Worm (Caenorhabditis elegans) whole organism, young adult: Measurements from ENCODE around the gene K11H12.6.
A peak's percentile ranks its signal among the peaks of the same experiment; 100 is the strongest.

ENCODE experiments used
- D2030.7 ChIP-seq: fragments of 200-800 bp; sonication (Bioruptor generic); IDR thresholded peaks from 2 replicates; pipeline ENCODE4 v1.3.6; 2022; ENCODE audit warnings: missing genetic modification reagents, missing genetic modification characterization, missing compliant biosample characterization
- F10E7.11 ChIP-seq: sonication (generic microtip); optimal IDR thresholded peaks from 2 replicates; lab custom pipeline; 2017; ENCODE audit warnings: mild to moderate bottlenecking, missing genetic modification characterization, moderate library complexity, missing compliant biosample characterization
- F23B12.7 ChIP-seq: sonication (generic microtip); optimal IDR thresholded peaks from 2 replicates; lab custom pipeline; 2017; ENCODE audit warnings: missing genetic modification characterization, mild to moderate bottlenecking, missing compliant biosample characterization, antibody characterized with exemption, moderate library complexity; ENCODE audit not compliant: insufficient read depth
- F39B2.1 ChIP-seq: fragments of 200-800 bp; sonication (Bioruptor generic); IDR thresholded peaks from 2 replicates; pipeline ENCODE4 v1.3.6; 2022; ENCODE audit warnings: missing genetic modification reagents, missing genetic modification characterization, missing compliant biosample characterization
- F57C9.4 ChIP-seq: sonication (generic microtip); optimal IDR thresholded peaks from 2 replicates; lab custom pipeline; 2017; ENCODE audit warnings: mild to moderate bottlenecking, missing genetic modification characterization, missing compliant biosample characterization
- K11D2.4 ChIP-seq: fragments of 200-800 bp; sonication (Bioruptor generic); IDR thresholded peaks from 2 replicates; pipeline ENCODE4 v1.3.6; 2022; ENCODE audit warnings: missing genetic modification reagents, missing genetic modification characterization, missing compliant biosample characterization
- T07F8.4 ChIP-seq: sonication (generic microtip); optimal IDR thresholded peaks from 2 replicates; lab custom pipeline; 2016; ENCODE audit warnings: mild to moderate bottlenecking, missing genetic modification characterization, moderate library complexity, missing compliant biosample characterization
- Y53F4B.3 ChIP-seq: fragments of 200-800 bp; sonication (Bioruptor generic); IDR thresholded peaks from 2 replicates; pipeline ENCODE4 v1.3.6; 2022; ENCODE audit warnings: missing genetic modification reagents, missing genetic modification characterization, missing compliant biosample characterization
- Y79H2A.3 ChIP-seq: fragments of 200-800 bp; sonication (Bioruptor generic); conservative IDR thresholded peaks from 2 replicates; pipeline ENCODE4 v1.3.6; 2022; ENCODE audit warnings: missing genetic modification reagents, missing genetic modification characterization, missing compliant biosample characterization
- Y95B8A.8 ChIP-seq: fragments of 200-800 bp; sonication (Bioruptor generic); IDR thresholded peaks from 2 replicates; pipeline ENCODE4 v1.3.6; 2022; ENCODE audit warnings: missing genetic modification reagents, missing genetic modification characterization, missing compliant biosample characterization
- ZK185.1 ChIP-seq: sonication (generic microtip); optimal IDR thresholded peaks from 2 replicates; lab custom pipeline; 2016; ENCODE audit warnings: mild to moderate bottlenecking, missing genetic modification characterization, missing compliant biosample characterization; ENCODE audit not compliant: poor library complexity, severe bottlenecking
- akir-1 ChIP-seq: fragments of 200-800 bp; sonication (Bioruptor generic); optimal IDR thresholded peaks from 2 replicates; lab custom pipeline; 2018; ENCODE audit warnings: mild to moderate bottlenecking, missing genetic modification characterization, moderate library complexity, missing compliant biosample characterization
- attf-3 ChIP-seq: fragments of 200-800 bp; sonication (Bioruptor generic); conservative IDR thresholded peaks from 2 replicates; pipeline ENCODE4 v1.3.6; 2022; ENCODE audit warnings: missing genetic modification reagents, missing genetic modification characterization, missing compliant biosample characterization
- attf-5 ChIP-seq: fragments of 200-800 bp; sonication (Bioruptor generic); optimal IDR thresholded peaks from 2 replicates; lab custom pipeline; 2018; ENCODE audit warnings: mild to moderate bottlenecking, missing genetic modification characterization, missing compliant biosample characterization
- bed-1 ChIP-seq: fragments of 200-800 bp; sonication (Bioruptor generic); IDR thresholded peaks from 2 replicates; pipeline ENCODE4 v1.3.6; 2022; ENCODE audit warnings: missing genetic modification reagents, missing genetic modification characterization, missing compliant biosample characterization
- bed-2 ChIP-seq: fragments of 200-800 bp; sonication (Bioruptor generic); IDR thresholded peaks from 2 replicates; pipeline ENCODE4 v1.3.6; 2022; ENCODE audit warnings: missing genetic modification reagents, missing genetic modification characterization, missing compliant biosample characterization
- cebp-1 ChIP-seq, 2 experiments: fragments of 200-800 bp in 1 of 2; sonication (Bioruptor generic) in 1 of 2; sonication (generic microtip) in 1 of 2; IDR thresholded peaks in 1 of 2; optimal IDR thresholded peaks in 1 of 2; 2 replicates each; pipeline versions ENCODE4 v1.3.6 to Lab custom; 2017 to 2022; ENCODE audit warnings: missing compliant biosample characterization in 2 of 2, missing genetic modification characterization in 2 of 2, mild to moderate bottlenecking in 1 of 2, missing genetic modification reagents in 1 of 2, moderate library complexity in 1 of 2
- ceh-27 ChIP-seq: fragments of 200-800 bp; sonication (Bioruptor generic); optimal IDR thresholded peaks from 2 replicates; lab custom pipeline; 2018; ENCODE audit warnings: mild to moderate bottlenecking, missing genetic modification characterization, moderate library complexity, missing compliant biosample characterization
- ceh-58 ChIP-seq: fragments of 200-800 bp; sonication (Bioruptor generic); IDR thresholded peaks from 2 replicates; pipeline ENCODE4 v1.3.6; 2022; ENCODE audit warnings: missing genetic modification characterization, missing compliant biosample characterization
- egl-18 ChIP-seq: fragments of 200-800 bp; sonication (Bioruptor generic); IDR thresholded peaks from 2 replicates; pipeline ENCODE4 v1.3.6; 2022; ENCODE audit warnings: missing genetic modification reagents, missing genetic modification characterization, missing compliant biosample characterization
- egrh-3 ChIP-seq: fragments of 200-800 bp; sonication (Bioruptor generic); IDR thresholded peaks from 2 replicates; pipeline ENCODE4 v1.3.6; 2022; ENCODE audit warnings: missing genetic modification reagents, missing genetic modification characterization, missing compliant biosample characterization
- fkh-3 ChIP-seq: sonication (generic microtip); optimal IDR thresholded peaks from 2 replicates; lab custom pipeline; 2016; ENCODE audit warnings: mild to moderate bottlenecking, missing genetic modification characterization, missing compliant biosample characterization
- gei-17 ChIP-seq: fragments of 200-800 bp; sonication (Bioruptor generic); optimal IDR thresholded peaks from 2 replicates; lab custom pipeline; 2018; ENCODE audit warnings: mild to moderate bottlenecking, missing genetic modification characterization, missing compliant biosample characterization
- him-1 ChIP-seq: sonication (generic microtip); optimal IDR thresholded peaks from 2 replicates; lab custom pipeline; 2016; ENCODE audit warnings: missing genotype, missing genetic modification reagents, missing genetic modification characterization, missing compliant biosample characterization
- hlh-26 ChIP-seq: fragments of 200-800 bp; sonication (Bioruptor generic); conservative IDR thresholded peaks from 2 replicates; pipeline ENCODE4 v1.3.6; 2022; ENCODE audit warnings: missing genetic modification reagents, missing genetic modification characterization, missing compliant biosample characterization
- hmg-20 ChIP-seq: fragments of 200-800 bp; sonication (Bioruptor generic); IDR thresholded peaks from 2 replicates; pipeline ENCODE4 v1.3.6; 2022; ENCODE audit warnings: missing genetic modification reagents, missing genetic modification characterization, missing compliant biosample characterization
- lir-1 ChIP-seq: fragments of 200-800 bp; sonication (Bioruptor generic); conservative IDR thresholded peaks from 2 replicates; pipeline ENCODE4 v1.3.6; 2022; ENCODE audit warnings: missing genetic modification reagents, missing genetic modification characterization, missing compliant biosample characterization
- lsl-1 ChIP-seq: fragments of 200-800 bp; sonication (Bioruptor generic); optimal IDR thresholded peaks from 2 replicates; lab custom pipeline; 2018; ENCODE audit warnings: mild to moderate bottlenecking, missing genetic modification characterization, moderate library complexity, missing compliant biosample characterization
- lsy-27 ChIP-seq: sonication (generic microtip); optimal IDR thresholded peaks from 2 replicates; lab custom pipeline; 2017; ENCODE audit warnings: missing genetic modification characterization, mild to moderate bottlenecking, missing compliant biosample characterization, antibody characterized with exemption, missing genotype, borderline replicate concordance; ENCODE audit not compliant: insufficient read depth
- madf-10 ChIP-seq: sonication (generic microtip); optimal IDR thresholded peaks from 2 replicates; lab custom pipeline; 2016; ENCODE audit warnings: mild to moderate bottlenecking, missing genetic modification characterization, missing compliant biosample characterization
- madf-6 ChIP-seq: fragments of 200-800 bp; sonication (Bioruptor generic); IDR thresholded peaks from 2 replicates; pipeline ENCODE4 v1.3.6; 2022; ENCODE audit warnings: missing genetic modification reagents, missing genetic modification characterization, missing compliant biosample characterization
- mes-4 ChIP-seq: sonication (generic microtip); optimal IDR thresholded peaks from 2 replicates; lab custom pipeline; 2016; ENCODE audit warnings: missing genotype, missing genetic modification characterization, missing compliant biosample characterization
- nfya-1 ChIP-seq: sonication (generic microtip); optimal IDR thresholded peaks from 2 replicates; lab custom pipeline; 2017; ENCODE audit warnings: antibody characterized with exemption, missing compliant biosample characterization, missing genetic modification characterization, borderline replicate concordance; ENCODE audit not compliant: insufficient read depth
- nhr-120 ChIP-seq: fragments of 200-800 bp; sonication (Bioruptor generic); IDR thresholded peaks from 2 replicates; pipeline ENCODE4 v1.3.6; 2022; ENCODE audit warnings: missing genetic modification characterization, missing compliant biosample characterization
- nhr-80 ChIP-seq: sonication (generic microtip); optimal IDR thresholded peaks from 2 replicates; lab custom pipeline; 2016; ENCODE audit warnings: missing genetic modification characterization, missing compliant biosample characterization
- pbrm-1 ChIP-seq: fragments of 200-800 bp; sonication (Bioruptor generic); IDR thresholded peaks from 2 replicates; pipeline ENCODE4 v1.3.6; 2022; ENCODE audit warnings: missing genetic modification reagents, missing genetic modification characterization, missing compliant biosample characterization
- pha-4 ChIP-seq: fragments of 150-350 bp; sonication (generic microtip); optimal IDR thresholded peaks from 2 replicates; lab custom pipeline; 2014; ENCODE audit warnings: missing biosample characterization, missing genetic modification reagents, missing genetic modification characterization
- rec-8 ChIP-seq, 2 experiments: sonication (generic microtip); optimal IDR thresholded peaks; 2 replicates each; lab custom pipeline; 2016; ENCODE audit warnings: mild to moderate bottlenecking in 2 of 2, missing genetic modification characterization in 2 of 2, missing genetic modification reagents in 2 of 2, missing genotype in 2 of 2, missing biosample characterization in 1 of 2, missing compliant biosample characterization in 1 of 2, moderate library complexity in 1 of 2
- sea-2 ChIP-seq: fragments of 200-800 bp; sonication (Bioruptor generic); IDR thresholded peaks from 2 replicates; pipeline ENCODE4 v1.3.6; 2022; ENCODE audit warnings: missing genetic modification characterization, missing compliant biosample characterization
- snpc-4 ChIP-seq, 5 experiments: fragments of 150-350 bp in 1 of 5; sonication (generic microtip) in 4 of 5; optimal IDR thresholded peaks; 2 replicates each; lab custom pipeline; 2014 to 2018; ENCODE audit warnings: missing genetic modification characterization in 5 of 5, missing biosample characterization in 3 of 5, antibody characterized with exemption in 2 of 5, mild to moderate bottlenecking in 2 of 5, missing compliant biosample characterization in 2 of 5, missing genotype in 2 of 5, moderate library complexity in 2 of 5, missing genetic modification reagents in 1 of 5
- sptf-2 ChIP-seq: fragments of 200-800 bp; sonication (Bioruptor generic); optimal IDR thresholded peaks from 2 replicates; lab custom pipeline; 2018; ENCODE audit warnings: mild to moderate bottlenecking, missing genetic modification characterization, missing compliant biosample characterization
- tbx-9 ChIP-seq: sonication (generic microtip); optimal IDR thresholded peaks from 2 replicates; lab custom pipeline; 2016; ENCODE audit warnings: borderline replicate concordance, missing genetic modification characterization, inconsistent platforms, missing compliant biosample characterization
- unc-130 ChIP-seq: sonication (generic microtip); optimal IDR thresholded peaks from 2 replicates; lab custom pipeline; 2016; ENCODE audit warnings: missing genetic modification reagents, missing genetic modification characterization, missing compliant biosample characterization
- zfh-2 ChIP-seq: fragments of 200-800 bp; sonication (Bioruptor generic); conservative IDR thresholded peaks from 2 replicates; pipeline ENCODE4 v1.3.6; 2022; ENCODE audit warnings: missing genetic modification reagents, missing genetic modification characterization, missing compliant biosample characterization
- ztf-28 ChIP-seq: fragments of 200-800 bp; sonication (Bioruptor generic); IDR thresholded peaks from 2 replicates; pipeline ENCODE4 v1.3.6; 2022; ENCODE audit warnings: missing genetic modification reagents, missing genetic modification characterization, missing compliant biosample characterization
- ztf-6 ChIP-seq: fragments of 200-800 bp; sonication (Bioruptor generic); IDR thresholded peaks from 2 replicates; pipeline ENCODE4 v1.3.6; 2022; ENCODE audit warnings: missing genetic modification reagents, missing genetic modification characterization, missing compliant biosample characterization

Gene K11H12.6

ce11 chrIV:620324-620723 is 46.8 kb upstream of the K11H12.6 start (continued):
- TF ChIP-seq madf-10 (tag; lab: Kevin White, UChicago) (peak; percentile 44), madf-6 (GFP tag; lab: Robert Waterston, UW) (0 out of 2 replicates have a peak, but pooled peaks have one; percentile 33), hmg-20 (GFP tag; lab: Robert Waterston, UW) (peak; percentile 27; the same call in 1 of the 2 replicates), sptf-2 (GFP tag; lab: Kevin White, UChicago) (no peak), Y95B8A.8 (GFP tag; lab: Robert Waterston, UW) (no peak), him-1 (tag; lab: Kevin White, UChicago) (peak; percentile 75), Y53F4B.3 (GFP tag; lab: Robert Waterston, UW) (no peak), mes-4 (tag; lab: Kevin White, UChicago) (peak; percentile 13), K11D2.4 (GFP tag; lab: Robert Waterston, UW) (peak; percentile 48; the same call in 1 of the 2 replicates), snpc-4 (GFP tag; optimal IDR thresholded peaks at IDR 0.05; lab: Kevin White, UChicago) (peak; percentile 7), snpc-4 (tag; optimal IDR thresholded peaks at IDR 0.05; lab: Kevin White, UChicago) (peak in 2 of 4 experiments; percentile 35 to 59), lsy-27 (tag; lab: Kevin White, UChicago) (no peak), T07F8.4 (tag; lab: Kevin White, UChicago) (peak; percentile 29), nhr-80 (tag; lab: Kevin White, UChicago) (no peak), sea-2 (no peak), ztf-28 (no peak), cebp-1 (GFP tag; IDR thresholded peaks at IDR 0.05; lab: Robert Waterston, UW) (no peak), cebp-1 (tag; optimal IDR thresholded peaks at IDR 0.05; lab: Kevin White, UChicago) (no peak), bed-2 (GFP tag; lab: Robert Waterston, UW) (no peak), hlh-26 (GFP tag; lab: Robert Waterston, UW) (no peak), ceh-27 (GFP tag; lab: Kevin White, UChicago) (peak; percentile 63), F23B12.7 (tag; lab: Kevin White, UChicago) (peak; percentile 86), gei-17 (GFP tag; lab: Kevin White, UChicago) (no peak), nhr-120 (GFP tag; lab: Robert Waterston, UW) (no peak), attf-3 (no peak), akir-1 (GFP tag; lab: Kevin White, UChicago) (peak; percentile 29), ZK185.1 (tag; lab: Kevin White, UChicago) (no peak), fkh-3 (tag; lab: Kevin White, UChicago) (no peak), zfh-2 (GFP tag; lab: Robert Waterston, UW) (no peak), egl-18 (GFP tag; lab: Robert Waterston, UW) (no peak), egrh-3 (GFP tag; lab: Robert Waterston, UW) (no peak), pbrm-1 (GFP tag; lab: Robert Waterston, UW) (peak; percentile 67; the same call in 1 of the 2 replicates), D2030.7 (GFP tag; lab: Robert Waterston, UW) (peak; percentile 57), rec-8 (tag; optimal IDR thresholded peaks at IDR 0.05; lab: Kevin White, UChicago) (peak; percentile 30 to 47), nfya-1 (no peak), ztf-6 (no peak), F10E7.11 (tag; lab: Kevin White, UChicago) (no peak), lir-1 (GFP tag; lab: Robert Waterston, UW) (no peak), F39B2.1 (GFP tag; lab: Robert Waterston, UW) (no peak), ceh-58 (GFP tag; lab: Robert Waterston, UW) (no peak), lsl-1 (GFP tag; lab: Kevin White, UChicago) (peak; percentile 26), Y79H2A.3 (GFP tag; lab: Robert Waterston, UW) (no peak), bed-1 (GFP tag; lab: Robert Waterston, UW) (no peak), attf-5 (peak; percentile 9), tbx-9 (tag; lab: Kevin White, UChicago) (no peak), F57C9.4 (tag; lab: Kevin White, UChicago) (no peak), pha-4 (no peak), unc-130 (GFP tag; lab: Kevin White, UChicago) (peak; percentile 33)
